Worm (Caenorhabditis elegans) whole organism, midembryonic: ENCODE data around the gene ssp-10.

Experiments
- T22C8.4 ChIP-seq: fragments of 200-800 bp; sonication (Bioruptor generic); IDR thresholded peaks from 2 replicates; pipeline ENCODE4 v1.3.6; 2022; ENCODE audit warnings: missing genetic modification characterization, missing compliant biosample characterization
- cog-1 ChIP-seq: sonication (generic microtip); optimal IDR thresholded peaks from 2 replicates; lab custom pipeline; 2016; ENCODE audit warnings: missing genetic modification characterization, missing compliant biosample characterization
- flt-1 ChIP-seq: fragments of 200-800 bp; sonication (Bioruptor generic); IDR thresholded peaks from 2 replicates; pipeline ENCODE4 v1.3.6; 2022; ENCODE audit warnings: missing genetic modification characterization, missing compliant biosample characterization
- tab-1 ChIP-seq: fragments of 200-800 bp; sonication (Bioruptor generic); IDR thresholded peaks from 2 replicates; pipeline ENCODE4 v1.3.6; 2022; ENCODE audit warnings: missing genetic modification characterization, missing compliant biosample characterization
- ztf-23 ChIP-seq: fragments of 200-800 bp; sonication (Bioruptor generic); IDR thresholded peaks from 2 replicates; pipeline ENCODE4 v1.3.6; 2022; ENCODE audit warnings: missing genetic modification reagents, missing genetic modification characterization, missing compliant biosample characterization

- no peak for TF ChIP-seq tab-1 (GFP tag; lab: Robert Waterston, UW)
- TF ChIP-seq cog-1 (tag; lab: Kevin White, UChicago) = no peak
- TF ChIP-seq ztf-23 (GFP tag; lab: Robert Waterston, UW) = no peak
- no peak for TF ChIP-seq flt-1 (GFP tag; lab: Robert Waterston, UW)
- TF ChIP-seq T22C8.4 (GFP tag; lab: Robert Waterston, UW) = no peak
These were observed 13.0 kb upstream of the ssp-10 start, which contains the start of gene K07F5.16 for ce11 chrIV:9863817-9864216.
